Worm (Caenorhabditis elegans) whole organism, late embryonic: ENCODE data around the gene B0284.3.

ENCODE experiments used
- F13H6.1 ChIP-seq: sonication (generic microtip); optimal IDR thresholded peaks from 2 replicates; lab custom pipeline; 2016; ENCODE audit warnings: missing genetic modification characterization, missing compliant biosample characterization
- K09A11.1 ChIP-seq: sonication (generic microtip); optimal IDR thresholded peaks from 2 replicates; lab custom pipeline; 2017; ENCODE audit warnings: antibody characterized with exemption, mild to moderate bottlenecking, missing genetic modification characterization, missing compliant biosample characterization; ENCODE audit not compliant: insufficient read depth
- Y22D7AL.16 ChIP-seq: sonication (generic microtip); optimal IDR thresholded peaks from 2 replicates; lab custom pipeline; 2016; ENCODE audit warnings: missing genetic modification characterization, missing compliant biosample characterization
- ahr-1 ChIP-seq: sonication (generic microtip); optimal IDR thresholded peaks from 2 replicates; lab custom pipeline; 2016; ENCODE audit warnings: missing genetic modification characterization, missing compliant biosample characterization
- ceh-14 ChIP-seq: sonication (generic microtip); optimal IDR thresholded peaks from 2 replicates; lab custom pipeline; 2016; ENCODE audit warnings: missing genotype, missing genetic modification characterization, missing compliant biosample characterization
- ceh-18 ChIP-seq: sonication (generic microtip); optimal IDR thresholded peaks from 2 replicates; lab custom pipeline; 2016; ENCODE audit warnings: missing genetic modification characterization, missing compliant biosample characterization
- ceh-19 ChIP-seq: fragments of 200-800 bp; sonication (Bioruptor generic); optimal IDR thresholded peaks from 2 replicates; lab custom pipeline; 2018; ENCODE audit warnings: mild to moderate bottlenecking, missing genetic modification characterization, missing compliant biosample characterization
- ceh-30 ChIP-seq: fragments of 150-350 bp; optimal IDR thresholded peaks from 2 replicates; lab custom pipeline; 2014; ENCODE audit warnings: missing biosample characterization, missing genetic modification characterization
- ceh-31 ChIP-seq: sonication (generic microtip); optimal IDR thresholded peaks from 2 replicates; lab custom pipeline; 2016; ENCODE audit warnings: missing genetic modification characterization, missing compliant biosample characterization
- ceh-34 ChIP-seq: sonication (generic microtip); optimal IDR thresholded peaks from 2 replicates; lab custom pipeline; 2016; ENCODE audit warnings: mild to moderate bottlenecking, missing genetic modification characterization, missing compliant biosample characterization
- ceh-48 ChIP-seq: sonication (generic microtip); optimal IDR thresholded peaks from 2 replicates; lab custom pipeline; 2016; ENCODE audit warnings: missing genetic modification characterization, inconsistent platforms, missing compliant biosample characterization
- ceh-6 ChIP-seq: fragments of 200-800 bp; sonication (Bioruptor generic); optimal IDR thresholded peaks from 2 replicates; lab custom pipeline; 2018; ENCODE audit warnings: mild to moderate bottlenecking, missing genetic modification characterization, missing compliant biosample characterization
- ceh-9 ChIP-seq: sonication (generic microtip); optimal IDR thresholded peaks from 2 replicates; lab custom pipeline; 2016; ENCODE audit warnings: mild to moderate bottlenecking, missing genetic modification characterization, inconsistent platforms, missing compliant biosample characterization
- che-1 ChIP-seq: sonication (generic microtip); optimal IDR thresholded peaks from 2 replicates; lab custom pipeline; 2016; ENCODE audit warnings: mild to moderate bottlenecking, missing genetic modification characterization, missing compliant biosample characterization
- dve-1 ChIP-seq: sonication (generic microtip); optimal IDR thresholded peaks from 2 replicates; lab custom pipeline; 2017; ENCODE audit warnings: antibody characterized with exemption, mild to moderate bottlenecking, missing genetic modification characterization, missing compliant biosample characterization
- elt-2 ChIP-seq: sonication (generic microtip); optimal IDR thresholded peaks from 2 replicates; lab custom pipeline; 2016; ENCODE audit warnings: missing genetic modification reagents, missing genetic modification characterization, missing compliant biosample characterization
- fkh-6 ChIP-seq: sonication (generic microtip); optimal IDR thresholded peaks from 2 replicates; lab custom pipeline; 2016; ENCODE audit warnings: missing genetic modification characterization, missing compliant biosample characterization
- gmeb-2 ChIP-seq: sonication (generic microtip); optimal IDR thresholded peaks from 2 replicates; lab custom pipeline; 2016; ENCODE audit warnings: missing genetic modification characterization, inconsistent platforms, missing compliant biosample characterization
- hlh-15 ChIP-seq: sonication (generic microtip); optimal IDR thresholded peaks from 2 replicates; lab custom pipeline; 2016; ENCODE audit warnings: missing genetic modification characterization, missing compliant biosample characterization
- hlh-30 ChIP-seq: sonication (generic microtip); optimal IDR thresholded peaks from 2 replicates; lab custom pipeline; 2017; ENCODE audit warnings: antibody characterized with exemption, missing genetic modification characterization, missing compliant biosample characterization; ENCODE audit not compliant: insufficient read depth
- lim-6 ChIP-seq: sonication (generic microtip); optimal IDR thresholded peaks from 2 replicates; lab custom pipeline; 2016; ENCODE audit warnings: missing genetic modification characterization, missing compliant biosample characterization
- madf-2 ChIP-seq: sonication (generic microtip); optimal IDR thresholded peaks from 2 replicates; lab custom pipeline; 2017; ENCODE audit warnings: missing genetic modification characterization, missing compliant biosample characterization
- nfya-1 ChIP-seq: sonication (generic microtip); optimal IDR thresholded peaks from 2 replicates; lab custom pipeline; 2017; ENCODE audit warnings: missing genetic modification characterization, mild to moderate bottlenecking, missing compliant biosample characterization, antibody characterized with exemption, moderate library complexity
- nhr-11 ChIP-seq: fragments of 150-350 bp; optimal IDR thresholded peaks from 2 replicates; lab custom pipeline; 2014; ENCODE audit warnings: missing biosample characterization, missing genetic modification characterization
- nhr-232 ChIP-seq: sonication (generic microtip); optimal IDR thresholded peaks from 2 replicates; lab custom pipeline; 2016; ENCODE audit warnings: missing genetic modification characterization, missing compliant biosample characterization
- npax-4 ChIP-seq: sonication (generic microtip); optimal IDR thresholded peaks from 2 replicates; lab custom pipeline; 2016; ENCODE audit warnings: missing genetic modification characterization, missing compliant biosample characterization
- pag-3 ChIP-seq: sonication (generic microtip); optimal IDR thresholded peaks from 2 replicates; lab custom pipeline; 2016; ENCODE audit warnings: missing compliant biosample characterization, missing genetic modification characterization, borderline replicate concordance
- pat-9 ChIP-seq: fragments of 200-800 bp; sonication (Bioruptor generic); optimal IDR thresholded peaks from 2 replicates; lab custom pipeline; 2018; ENCODE audit warnings: mild to moderate bottlenecking, missing genetic modification characterization, moderate library complexity, missing compliant biosample characterization
- pha-4 ChIP-seq: fragments of 150-350 bp; optimal IDR thresholded peaks from 2 replicates; lab custom pipeline; 2018; ENCODE audit warnings: missing biosample characterization, missing genetic modification reagents, missing genetic modification characterization
- pros-1 ChIP-seq: fragments of 150-350 bp; optimal IDR thresholded peaks from 2 replicates; lab custom pipeline; 2014; ENCODE audit warnings: missing biosample characterization, missing genetic modification reagents, missing genetic modification characterization
- ref-2 ChIP-seq: sonication (generic microtip); optimal IDR thresholded peaks from 2 replicates; lab custom pipeline; 2016; ENCODE audit warnings: missing genetic modification characterization, missing compliant biosample characterization
- rnt-1 ChIP-seq: sonication (generic microtip); optimal IDR thresholded peaks from 2 replicates; lab custom pipeline; 2016; ENCODE audit warnings: missing genetic modification characterization, missing compliant biosample characterization
- sdc-2 ChIP-seq: sonication (generic microtip); optimal IDR thresholded peaks from 2 replicates; lab custom pipeline; 2016; ENCODE audit warnings: missing genotype, missing genetic modification characterization, missing compliant biosample characterization
- tbx-2 ChIP-seq: sonication (generic microtip); optimal IDR thresholded peaks from 2 replicates; lab custom pipeline; 2016; ENCODE audit warnings: missing genetic modification characterization, missing compliant biosample characterization
- unc-55 ChIP-seq: sonication (generic microtip); optimal IDR thresholded peaks from 2 replicates; lab custom pipeline; 2017; ENCODE audit warnings: missing biosample characterization, missing genetic modification reagents, missing genetic modification characterization
- zip-5 ChIP-seq: sonication (generic microtip); optimal IDR thresholded peaks from 2 replicates; lab custom pipeline; 2016; ENCODE audit warnings: missing genetic modification characterization, missing compliant biosample characterization

The B0284.3 gene

ce11 chrIII:4359900-4360299 is 19.7 kb downstream of the B0284.3 start:
- no peak for TF ChIP-seq K09A11.1
- TF ChIP-seq unc-55 (GFP tag; lab: Kevin White, UChicago), result peak; percentile 33
- no peak for TF ChIP-seq zip-5 (tag; lab: Kevin White, UChicago)

DNA sequence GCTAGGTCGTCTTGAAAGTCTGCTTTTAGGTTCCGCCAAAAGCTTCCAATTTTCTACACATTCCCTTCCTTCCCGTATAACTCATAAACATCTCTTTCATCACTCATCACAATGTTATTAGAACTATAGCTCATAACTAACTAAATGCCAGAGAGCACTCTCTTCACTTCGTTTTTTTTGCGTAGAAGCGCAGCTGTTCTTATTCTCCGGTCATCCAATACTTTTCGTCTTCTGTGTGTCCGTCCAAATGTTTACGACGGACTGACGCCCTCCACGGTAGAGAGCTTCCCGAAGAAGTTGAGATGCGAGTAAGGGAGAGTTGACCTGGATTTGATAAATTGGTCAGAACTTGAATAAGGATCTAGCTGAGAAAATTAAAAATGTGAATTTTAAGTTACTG is 20.4 kb downstream of the B0284.3 start:
- TF ChIP-seq ceh-34 (tag; lab: Kevin White, UChicago), result no peak
- no peak for TF ChIP-seq pat-9 (tag; lab: Kevin White, UChicago)
- TF ChIP-seq gmeb-2, result no peak
- TF ChIP-seq fkh-6 (tag; lab: Kevin White, UChicago), result no peak

DNA sequence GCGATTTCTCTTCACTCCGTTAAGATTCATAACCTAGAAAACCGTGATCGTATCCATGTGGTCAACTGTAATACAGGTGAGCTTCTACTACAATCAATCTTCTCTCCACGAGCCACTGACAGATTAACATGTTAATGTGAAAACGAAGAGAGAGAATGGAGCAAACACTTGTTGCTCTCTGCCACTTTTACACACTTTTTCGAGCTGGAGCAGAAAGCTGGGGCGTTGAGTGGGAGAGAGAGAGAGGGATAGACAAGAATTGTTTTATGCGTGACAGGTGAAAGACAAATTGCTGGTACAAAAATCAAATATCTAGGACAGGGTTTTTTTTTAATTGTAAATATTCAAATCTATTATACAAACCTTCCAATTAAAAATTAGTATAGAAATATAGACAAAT is 21.3 kb downstream of the B0284.3 start:
- no peak for TF ChIP-seq ceh-34 (tag; lab: Kevin White, UChicago)
- TF ChIP-seq ceh-9 (tag; lab: Kevin White, UChicago), result no peak
- no peak for TF ChIP-seq hlh-30 (tag; lab: Kevin White, UChicago)
- peak; percentile 30 for TF ChIP-seq pat-9 (tag; lab: Kevin White, UChicago)
- no peak for TF ChIP-seq tbx-2 (tag; lab: Kevin White, UChicago)
- TF ChIP-seq rnt-1, result peak; percentile 32
- TF ChIP-seq K09A11.1, result no peak
- no peak for TF ChIP-seq dve-1 (tag; lab: Kevin White, UChicago)
- peak; percentile 93 for TF ChIP-seq unc-55 (GFP tag; lab: Kevin White, UChicago)
- TF ChIP-seq npax-4 (tag; lab: Kevin White, UChicago), result no peak
- TF ChIP-seq nfya-1 (tag; lab: Kevin White, UChicago), result peak; percentile 22
- TF ChIP-seq ref-2 (tag; lab: Kevin White, UChicago), result no peak
- TF ChIP-seq ceh-48 (tag; lab: Kevin White, UChicago), result no peak
- no peak for TF ChIP-seq ceh-31 (tag; lab: Kevin White, UChicago)
- no peak for TF ChIP-seq F13H6.1
- no peak for TF ChIP-seq madf-2 (tag; lab: Kevin White, UChicago)
- no peak for TF ChIP-seq ceh-30
- no peak for TF ChIP-seq fkh-6 (tag; lab: Kevin White, UChicago)
- no peak for TF ChIP-seq zip-5 (tag; lab: Kevin White, UChicago)
- no peak for TF ChIP-seq nhr-11 (tag; lab: Kevin White, UChicago)
- TF ChIP-seq gmeb-2, result no peak
- no peak for TF ChIP-seq pros-1
- no peak for TF ChIP-seq hlh-15 (tag; lab: Kevin White, UChicago)
- TF ChIP-seq lim-6 (tag; lab: Kevin White, UChicago), result no peak
- no peak for TF ChIP-seq ceh-19
- no peak for TF ChIP-seq Y22D7AL.16 (tag; lab: Kevin White, UChicago)
- TF ChIP-seq pha-4 (tag; lab: Kevin White, UChicago), result no peak
- TF ChIP-seq ceh-18, result peak; percentile 14
- TF ChIP-seq pag-3 (tag; lab: Kevin White, UChicago), result no peak
- no peak for TF ChIP-seq ceh-14
- no peak for TF ChIP-seq elt-2 (tag; lab: Kevin White, UChicago)
- TF ChIP-seq ceh-6 (GFP tag; lab: Kevin White, UChicago), result no peak
- no peak for TF ChIP-seq ahr-1 (tag; lab: Kevin White, UChicago)
- TF ChIP-seq che-1 (tag; lab: Kevin White, UChicago), result no peak
- TF ChIP-seq nhr-232 (tag; lab: Kevin White, UChicago), result no peak

ce11 chrIII:4357438-4357837 is 22.2 kb downstream of the B0284.3 start:
- peak; percentile 63 for TF ChIP-seq unc-55 (GFP tag; lab: Kevin White, UChicago)
- TF ChIP-seq elt-2 (tag; lab: Kevin White, UChicago), result peak; percentile 93
- TF ChIP-seq sdc-2 (tag; lab: Kevin White, UChicago), result no peak
